Fruit fly (Drosophila melanogaster): ENCODE measurements around the gene Cyp304a1.

Cyp304a1 gene

dm6 chr3R:12982167-12982981, 18.8 kb downstream of the Cyp304a1 start (continued):
- no peak for TF ChIP-seq Spps (tag; optimal IDR thresholded peaks at IDR 0.05)
- no peak for TF ChIP-seq Opbp (GFP tag; IDR thresholded peaks at IDR 0.05; ENCODE audit: partially characterized antibody)
- TF ChIP-seq CG6791 (GFP tag; IDR thresholded peaks at IDR 0.05; ENCODE audit: partially characterized antibody) = no peak
- TF ChIP-seq GATAe (GFP tag; conservative IDR thresholded peaks at IDR 0.05) = no peak
- TF ChIP-seq Six4 (GFP tag; optimal IDR thresholded peaks at IDR 0.05) = no peak
- no peak for TF ChIP-seq ash1 (GFP tag; optimal IDR thresholded peaks at IDR 0.05)
- TF ChIP-seq HLHmδ (GFP tag; optimal IDR thresholded peaks at IDR 0.05) = no peak
- TF ChIP-seq CG11696 (GFP tag; IDR thresholded peaks at IDR 0.05) = peak; percentile 97
- TF ChIP-seq Med (GFP tag) = peak; percentile 77
- peak; percentile 37 for TF ChIP-seq schlank (tag; optimal IDR thresholded peaks at IDR 0.05)
- TF ChIP-seq abd-A (tag; optimal IDR thresholded peaks at IDR 0.05) = no peak
- TF ChIP-seq gsb-n (tag; optimal IDR thresholded peaks at IDR 0.05) = no peak
- TF ChIP-seq CG7271 (tag; optimal IDR thresholded peaks at IDR 0.05) = no peak
- TF ChIP-seq Meics (GFP tag; optimal IDR thresholded peaks at IDR 0.05) = peak; percentile 86
- peak; percentile 81 for TF ChIP-seq CG18599 (GFP tag; optimal IDR thresholded peaks at IDR 0.05)
- TF ChIP-seq Elba2 (GFP tag; optimal IDR thresholded peaks at IDR 0.05) = no peak
- TF ChIP-seq Antp (GFP tag; optimal IDR thresholded peaks at IDR 0.05) = no peak
- peak; percentile 71 for TF ChIP-seq CG10209 (GFP tag; optimal IDR thresholded peaks at IDR 0.05)
- TF ChIP-seq caup (GFP tag; optimal IDR thresholded peaks at IDR 0.05; ENCODE audit: severe bottlenecking) = peak; percentile 78
- TF ChIP-seq CG11247 (GFP tag; IDR thresholded peaks at IDR 0.05) = 0 out of 2 replicates have a peak, but pooled peaks have one; percentile 46
- TF ChIP-seq D19B (GFP tag; optimal IDR thresholded peaks at IDR 0.05) = peak; percentile 47
- TF ChIP-seq CG3847 (GFP tag; IDR thresholded peaks at IDR 0.05) = peak; percentile 63
- TF ChIP-seq so (GFP tag; IDR thresholded peaks at IDR 0.05) = peak; percentile 86
- TF ChIP-seq CG3726 (GFP tag; IDR thresholded peaks at IDR 0.05) = no peak
- TF ChIP-seq CG8281 (tag; optimal IDR thresholded peaks at IDR 0.05) = peak; percentile 51
- no peak for TF ChIP-seq h (optimal IDR thresholded peaks at IDR 0.05)
- no peak for TF ChIP-seq CG5953 (GFP tag; IDR thresholded peaks at IDR 0.05)
- peak; percentile 10 for TF ChIP-seq corto (GFP tag; optimal IDR thresholded peaks at IDR 0.05)
- no peak for TF ChIP-seq CG3407 (GFP tag; optimal IDR thresholded peaks at IDR 0.05)
- TF ChIP-seq CG3995 (GFP tag; optimal IDR thresholded peaks at IDR 0.05) = peak; percentile 50
- TF ChIP-seq ssp (GFP tag; IDR thresholded peaks at IDR 0.05) = peak; percentile 14; the same call in 1 of the 2 replicates
- peak in 1 of 2 experiments; percentile 61 for TF ChIP-seq dpn (GFP tag; optimal IDR thresholded peaks at IDR 0.05)
- peak; percentile 19 for TF ChIP-seq wek (GFP tag; optimal IDR thresholded peaks at IDR 0.05)
- peak; percentile 84 for TF ChIP-seq CG12659 (GFP tag; optimal IDR thresholded peaks at IDR 0.05)
- peak; percentile 83 for TF ChIP-seq dysf (GFP tag; IDR thresholded peaks at IDR 0.05)
- TF ChIP-seq exex (tag; optimal IDR thresholded peaks at IDR 0.05) = no peak
- peak; percentile 10 for TF ChIP-seq MESR4 (GFP tag; optimal IDR thresholded peaks at IDR 0.05)
- peak; percentile 73 for TF ChIP-seq CG10543 (GFP tag; optimal IDR thresholded peaks at IDR 0.05)
- TF ChIP-seq CG18011 (GFP tag; optimal IDR thresholded peaks at IDR 0.05) = peak; percentile 51
- peak; percentile 33 for TF ChIP-seq CG4820 (GFP tag; optimal IDR thresholded peaks at IDR 0.05)
- TF ChIP-seq cad (GFP tag; optimal IDR thresholded peaks at IDR 0.05) = no peak
- no peak for TF ChIP-seq CG17186 (GFP tag; optimal IDR thresholded peaks at IDR 0.05)
- TF ChIP-seq trh (GFP tag; optimal IDR thresholded peaks at IDR 0.05) = no peak
- TF ChIP-seq CG10147 (GFP tag; optimal IDR thresholded peaks at IDR 0.05) = peak; percentile 57
- TF ChIP-seq CG14667 (GFP tag; IDR thresholded peaks at IDR 0.05) = peak; percentile 35; the same call in 1 of the 2 replicates
- peak; percentile 41 for TF ChIP-seq wor (GFP tag; IDR thresholded peaks at IDR 0.05)
- no peak; the same call in 2 of the 3 replicates for TF ChIP-seq gce (GFP tag; IDR thresholded peaks at IDR 0.05)
- 0 out of 2 replicates have a peak, but pooled peaks have one; percentile 24 for TF ChIP-seq MBD-R2 (GFP tag; IDR thresholded peaks at IDR 0.05)
- no peak for TF ChIP-seq emc (GFP tag; optimal IDR thresholded peaks at IDR 0.05)
